Fruit fly (Drosophila melanogaster) Kc167 (cell line): ENCODE results near the gene CG14913.

ENCODE experiments used
- Myc ChIP-seq: fragments of >200 bp; optimal IDR thresholded peaks from 2 replicates; lab custom pipeline; 2017; ENCODE audit warnings: missing external identifiers
- Sin3A ChIP-seq: fragments of >200 bp; optimal IDR thresholded peaks from 2 replicates; lab custom pipeline; 2018; ENCODE audit warnings: missing external identifiers
- h ChIP-seq: fragments of >200 bp; optimal IDR thresholded peaks from 3 replicates; lab custom pipeline; 2018; ENCODE audit warnings: missing external identifiers
- insv ChIP-seq: fragments of >200 bp; optimal IDR thresholded peaks from 3 replicates; lab custom pipeline; 2018; ENCODE audit warnings: missing external identifiers
- psq ChIP-seq: fragments of >200 bp; optimal IDR thresholded peaks from 2 replicates; lab custom pipeline; 2017; ENCODE audit warnings: missing external identifiers
- ttk ChIP-seq: sonication (Bioruptor generic); optimal IDR thresholded peaks from 2 replicates; lab custom pipeline; 2017; ENCODE audit warnings: missing external identifiers

Gene CG14913

DNA sequence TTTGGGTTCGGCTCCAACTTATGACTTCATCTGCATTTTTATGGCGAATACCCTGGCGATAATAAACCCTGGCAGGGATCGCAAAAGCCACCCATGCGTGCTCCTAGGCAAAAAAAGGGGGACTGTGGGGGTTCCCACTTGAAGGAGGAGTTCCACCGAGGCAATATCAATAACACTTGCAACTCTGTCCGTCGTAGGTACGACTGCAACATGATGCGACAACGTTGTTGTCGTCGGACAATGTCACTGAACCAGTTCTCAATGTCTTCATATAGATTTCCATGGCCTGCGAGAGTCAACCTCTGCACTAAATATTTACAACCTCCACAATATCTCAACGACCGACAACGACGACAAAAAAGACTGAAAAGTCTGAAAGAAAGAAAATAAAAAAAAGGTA, 10.4 kb downstream of the CG14913 start:
- TF ChIP-seq Sin3A (lab: Kevin White, UChicago) (no peak), h (no peak), psq (lab: Kevin White, UChicago) (no peak), insv (lab: Kevin White, UChicago) (no peak), Myc (no peak), ttk (lab: Kevin White, UChicago) (no peak)

dm6 chr2L:11027825-11028496, 11.2 kb downstream of the CG14913 start:
- TF ChIP-seq Sin3A (lab: Kevin White, UChicago): no peak
- no peak for TF ChIP-seq Myc
- no peak for TF ChIP-seq ttk (lab: Kevin White, UChicago)
- no peak for TF ChIP-seq insv (lab: Kevin White, UChicago)
- no peak for TF ChIP-seq h
- TF ChIP-seq psq (lab: Kevin White, UChicago): no peak

dm6 chr2L:11032285-11032970, 15.6 kb downstream of the CG14913 start:
- TF ChIP-seq Sin3A (lab: Kevin White, UChicago): no peak
- no peak for TF ChIP-seq h
- TF ChIP-seq psq (lab: Kevin White, UChicago): no peak
- TF ChIP-seq ttk (lab: Kevin White, UChicago): no peak
- no peak for TF ChIP-seq insv (lab: Kevin White, UChicago)
- TF ChIP-seq Myc: no peak

- TF ChIP-seq psq (lab: Kevin White, UChicago): no peak
- TF ChIP-seq Sin3A (lab: Kevin White, UChicago): no peak
- TF ChIP-seq insv (lab: Kevin White, UChicago): no peak
- no peak for TF ChIP-seq h
- TF ChIP-seq ttk (lab: Kevin White, UChicago): no peak
- no peak for TF ChIP-seq Myc
These were observed 17.7 kb downstream of the CG14913 start, which contains the start of gene CG18666 for dm6 chr2L:11034495-11034894. Gene CG18666, plus strand, starts transcription at chr2L:11034795.

DNA sequence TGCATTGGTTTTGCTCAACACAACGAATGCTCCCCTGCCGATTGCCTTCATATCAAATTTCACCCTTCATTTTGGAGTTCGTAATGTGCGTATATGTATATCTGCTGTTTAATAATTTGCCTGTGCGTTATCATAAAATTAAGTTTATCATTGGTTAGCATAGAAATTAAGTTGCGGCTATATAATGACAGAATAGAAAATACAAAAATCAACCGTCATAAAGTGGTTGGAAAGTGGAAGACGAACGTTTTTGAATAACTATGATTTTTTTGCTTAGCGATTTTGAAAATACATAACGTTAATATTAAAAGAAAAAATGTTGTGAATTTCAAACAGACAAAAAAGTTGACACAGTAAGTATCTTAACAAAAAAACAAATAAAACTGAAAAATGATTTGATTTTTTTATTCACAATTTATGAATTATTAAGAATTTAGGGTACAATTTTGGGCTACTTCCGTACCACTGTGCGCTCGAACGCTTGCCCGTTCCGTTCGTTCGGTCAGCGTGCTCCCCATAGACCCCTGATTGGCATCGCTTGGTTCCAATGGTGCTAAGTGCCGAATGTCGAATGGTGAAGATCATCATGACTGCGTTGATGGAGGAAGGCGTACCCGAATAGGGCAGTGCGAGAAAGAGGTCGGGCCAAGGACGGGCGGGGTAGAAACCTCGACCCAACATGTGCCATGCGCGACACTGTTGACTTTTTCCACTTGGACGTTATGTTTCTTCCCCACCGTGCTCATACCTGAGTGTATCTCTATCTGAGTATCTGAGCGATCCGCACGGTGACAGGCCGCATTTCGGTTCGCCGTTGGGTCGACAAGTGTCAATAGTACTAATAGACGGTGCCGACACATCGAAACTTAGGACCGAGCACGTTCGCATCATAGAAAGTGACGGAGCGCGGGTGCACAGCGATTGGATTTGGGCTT, 21.1 kb downstream of the CG14913 start:
- TF ChIP-seq insv (lab: Kevin White, UChicago): no peak
- TF ChIP-seq Myc: no peak
- no peak for TF ChIP-seq h
- no peak for TF ChIP-seq psq (lab: Kevin White, UChicago)
- TF ChIP-seq ttk (lab: Kevin White, UChicago): no peak
- TF ChIP-seq Sin3A (lab: Kevin White, UChicago): no peak

- TF ChIP-seq Sin3A (lab: Kevin White, UChicago) (no peak), h (no peak), insv (lab: Kevin White, UChicago) (no peak), psq (lab: Kevin White, UChicago) (no peak), Myc (no peak), ttk (lab: Kevin White, UChicago) (no peak)
These were observed 22.1 kb downstream of the CG14913 start for dm6 chr2L:11038918-11039317.

- TF ChIP-seq psq (lab: Kevin White, UChicago) (no peak), Sin3A (lab: Kevin White, UChicago) (no peak), h (no peak), ttk (lab: Kevin White, UChicago) (no peak), insv (lab: Kevin White, UChicago) (no peak), Myc (no peak)
These were observed 22.9 kb downstream of the CG14913 start for dm6 chr2L:11039548-11040144.

DNA sequence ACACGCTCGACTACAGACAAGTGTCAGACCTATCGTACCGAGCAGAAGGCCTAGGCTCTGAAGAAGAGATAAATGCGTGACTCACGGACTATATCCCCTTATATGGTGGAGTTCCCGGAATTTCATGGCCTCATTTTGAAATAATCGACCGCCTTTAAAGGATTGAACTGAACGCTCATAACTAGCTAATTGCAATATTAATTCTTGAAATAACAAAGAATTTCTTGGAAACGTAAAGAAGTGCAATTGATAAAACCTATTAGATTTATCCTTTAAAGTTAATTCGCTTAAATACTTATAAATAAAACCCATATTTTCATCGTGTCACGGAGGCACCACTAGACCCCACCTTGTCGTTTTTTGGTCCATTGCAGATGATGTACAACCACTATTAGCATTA, 24.3 kb downstream of the CG14913 start:
- TF ChIP-seq Myc: no peak
- no peak for TF ChIP-seq Sin3A (lab: Kevin White, UChicago)
- TF ChIP-seq h: no peak
- no peak for TF ChIP-seq psq (lab: Kevin White, UChicago)
- no peak for TF ChIP-seq insv (lab: Kevin White, UChicago)

- TF ChIP-seq Myc (no peak), psq (lab: Kevin White, UChicago) (no peak), Sin3A (lab: Kevin White, UChicago) (no peak), insv (lab: Kevin White, UChicago) (no peak), ttk (lab: Kevin White, UChicago) (no peak), h (no peak)
These were observed 25.0 kb downstream of the CG14913 start for dm6 chr2L:11041785-11042184.

dm6 chr2L:11044678-11045466, 28.1 kb downstream of the CG14913 start:
- no peak for TF ChIP-seq Myc
- no peak for TF ChIP-seq insv (lab: Kevin White, UChicago)
- TF ChIP-seq ttk (lab: Kevin White, UChicago): no peak
- no peak for TF ChIP-seq psq (lab: Kevin White, UChicago)
- TF ChIP-seq Sin3A (lab: Kevin White, UChicago): no peak
- TF ChIP-seq h: no peak
